Worm (Caenorhabditis elegans): Measurements from ENCODE around the gene ain-1.

The ain-1 gene

ce11 chrX:16607128-16607527 lies 6.1 kb upstream of the ain-1 start:
- TF ChIP-seq nhr-43 (tag; optimal IDR thresholded peaks at IDR 0.05; ENCODE audit: poor library complexity, severe bottlenecking) (no peak), fos-1 (tag; optimal IDR thresholded peaks at IDR 0.05) (no peak), unc-39 (tag; optimal IDR thresholded peaks at IDR 0.05) (no peak), snpc-4 (tag; optimal IDR thresholded peaks at IDR 0.05) (no peak), nhr-77 (tag; optimal IDR thresholded peaks at IDR 0.05) (no peak), nhr-76 (tag; optimal IDR thresholded peaks at IDR 0.05) (no peak), mml-1 (tag; optimal IDR thresholded peaks at IDR 0.05) (no peak), daf-12 (tag; optimal IDR thresholded peaks at IDR 0.05) (no peak), tbx-2 (tag; optimal IDR thresholded peaks at IDR 0.05) (no peak), sea-2 (GFP tag; optimal IDR thresholded peaks at IDR 0.05) (no peak), lsy-12 (tag; optimal IDR thresholded peaks at IDR 0.05) (no peak), nfya-1 (tag; optimal IDR thresholded peaks at IDR 0.05; ENCODE audit: insufficient read depth) (no peak), hmg-11 (tag; optimal IDR thresholded peaks at IDR 0.05) (no peak), ceh-28 (tag; optimal IDR thresholded peaks at IDR 0.05) (no peak), R02D3.7 (tag; optimal IDR thresholded peaks at IDR 0.05) (no peak), egl-5 (tag; optimal IDR thresholded peaks at IDR 0.05) (no peak), jun-1 (tag; optimal IDR thresholded peaks at IDR 0.05) (no peak), elt-3 (tag; optimal IDR thresholded peaks at IDR 0.05) (no peak), ZK546.5 (tag; optimal IDR thresholded peaks at IDR 0.05) (no peak)

ce11 chrX:16609424-16609823 lies 3.8 kb upstream of the ain-1 start, which contains the start of gene F59C12.3:
Gene F59C12.3, minus strand, starts transcription at chrX:16609524.
- TF ChIP-seq ztf-11 (tag; optimal IDR thresholded peaks at IDR 0.05) (no peak), unc-62 (GFP tag; optimal IDR thresholded peaks at IDR 0.05) (no peak), nhr-76 (tag; optimal IDR thresholded peaks at IDR 0.05) (no peak), hmg-11 (tag; optimal IDR thresholded peaks at IDR 0.05) (no peak), ZK546.5 (tag; optimal IDR thresholded peaks at IDR 0.05) (no peak)

ce11 chrX:16611333-16612043 lies 1.8 kb upstream of the ain-1 start:
- TF ChIP-seq nhr-25 (tag; optimal IDR thresholded peaks at IDR 0.05) (no peak), elt-1 (tag; optimal IDR thresholded peaks at IDR 0.05) (no peak), ceh-82 (tag; optimal IDR thresholded peaks at IDR 0.05) (no peak), ama-1 (optimal IDR thresholded peaks at IDR 0.05) (no peak), ztf-11 (tag; optimal IDR thresholded peaks at IDR 0.05) (no peak), nfya-1 (tag; optimal IDR thresholded peaks at IDR 0.05; ENCODE audit: insufficient read depth) (peak; percentile 58), hmg-11 (tag; optimal IDR thresholded peaks at IDR 0.05) (peak; percentile 69), mml-1 (tag; optimal IDR thresholded peaks at IDR 0.05) (no peak), ceh-28 (tag; optimal IDR thresholded peaks at IDR 0.05) (peak; percentile 69), ceh-9 (tag; optimal IDR thresholded peaks at IDR 0.05) (no peak), elt-3 (tag; optimal IDR thresholded peaks at IDR 0.05) (no peak), lin-39 (tag; optimal IDR thresholded peaks at IDR 0.05) (peak; percentile 39), nhr-77 (tag; optimal IDR thresholded peaks at IDR 0.05) (no peak), R02D3.7 (tag; optimal IDR thresholded peaks at IDR 0.05) (no peak), egl-5 (tag; optimal IDR thresholded peaks at IDR 0.05) (peak; percentile 56), nhr-12 (tag; optimal IDR thresholded peaks at IDR 0.05) (no peak), nhr-237 (tag; optimal IDR thresholded peaks at IDR 0.05) (no peak), sea-2 (GFP tag; optimal IDR thresholded peaks at IDR 0.05) (no peak), snpc-4 (tag; optimal IDR thresholded peaks at IDR 0.05) (peak; percentile 12), nhr-67 (tag; optimal IDR thresholded peaks at IDR 0.05) (no peak), daf-12 (tag; optimal IDR thresholded peaks at IDR 0.05) (no peak), ztf-4 (tag; optimal IDR thresholded peaks at IDR 0.05) (no peak), lsy-12 (tag; optimal IDR thresholded peaks at IDR 0.05) (no peak), skn-1 (tag; optimal IDR thresholded peaks at IDR 0.05) (no peak), mdl-1 (tag; optimal IDR thresholded peaks at IDR 0.05) (no peak), egl-27 (tag; optimal IDR thresholded peaks at IDR 0.05) (no peak), zag-1 (tag; optimal IDR thresholded peaks at IDR 0.05) (no peak), tbx-2 (tag; optimal IDR thresholded peaks at IDR 0.05) (no peak), pha-4 (tag; optimal IDR thresholded peaks at IDR 0.05) (peak; percentile 34), fos-1 (tag; optimal IDR thresholded peaks at IDR 0.05) (no peak), lin-15B (tag; optimal IDR thresholded peaks at IDR 0.05) (no peak), elt-2 (tag; optimal IDR thresholded peaks at IDR 0.05) (no peak), nhr-43 (tag; optimal IDR thresholded peaks at IDR 0.05; ENCODE audit: poor library complexity, severe bottlenecking) (no peak), unc-62 (GFP tag; optimal IDR thresholded peaks at IDR 0.05) (no peak), fkh-10 (GFP tag; optimal IDR thresholded peaks at IDR 0.05) (no peak), nhr-23 (tag; optimal IDR thresholded peaks at IDR 0.05) (no peak), eor-1 (tag; optimal IDR thresholded peaks at IDR 0.05) (no peak), jun-1 (tag; optimal IDR thresholded peaks at IDR 0.05) (no peak)

Measured in whole organism, L3 larva.